Worm (Caenorhabditis elegans) whole organism, young adult: ENCODE data around the gene F07C6.3.
"Not testable (repeated sequence)": the region's sequence is repeated elsewhere in the genome, so short reads cannot be mapped to it uniquely, and the experiment has no call there.

ENCODE experiments used
- Y95B8A.8 ChIP-seq: fragments of 200-800 bp; sonication (Bioruptor generic); IDR thresholded peaks from 2 replicates; pipeline ENCODE4 v1.3.6; 2022; ENCODE audit warnings: missing genetic modification reagents, missing genetic modification characterization, missing compliant biosample characterization
- aptf-3 ChIP-seq: fragments of 200-800 bp; sonication (Bioruptor generic); IDR thresholded peaks from 2 replicates; pipeline ENCODE4 v1.3.6; 2022; ENCODE audit warnings: missing genetic modification characterization, missing compliant biosample characterization
- egl-18 ChIP-seq: fragments of 200-800 bp; sonication (Bioruptor generic); IDR thresholded peaks from 2 replicates; pipeline ENCODE4 v1.3.6; 2022; ENCODE audit warnings: missing genetic modification reagents, missing genetic modification characterization, missing compliant biosample characterization
- lin-54 ChIP-seq: fragments of 200-800 bp; sonication (Bioruptor generic); optimal IDR thresholded peaks from 2 replicates; lab custom pipeline; 2018; ENCODE audit warnings: mild to moderate bottlenecking, missing genetic modification characterization, missing compliant biosample characterization
- zfh-2 ChIP-seq: fragments of 200-800 bp; sonication (Bioruptor generic); conservative IDR thresholded peaks from 2 replicates; pipeline ENCODE4 v1.3.6; 2022; ENCODE audit warnings: missing genetic modification reagents, missing genetic modification characterization, missing compliant biosample characterization

ce11 chrIV:12786996-12787395 lies 2.0 kb upstream of the F07C6.3 start:
- TF ChIP-seq Y95B8A.8; egl-18 (GFP tag; lab: Robert Waterston, UW); zfh-2 (GFP tag; lab: Robert Waterston, UW): not testable (repeated sequence)
- TF ChIP-seq lin-54 (GFP tag; lab: Kevin White, UChicago) (peak; percentile 47), aptf-3 (GFP tag; lab: Robert Waterston, UW) (0 out of 2 replicates have a peak, but pooled peaks have one; percentile 52)
